Worm (Caenorhabditis elegans): ENCODE data around the gene ZK643.2.
A peak's percentile ranks its signal among the peaks of the same experiment; 100 is the strongest.
"Not testable (repeated sequence)": the region's sequence is repeated elsewhere in the genome, so short reads cannot be mapped to it uniquely, and the experiment has no call there.

Gene ZK643.2

DNA sequence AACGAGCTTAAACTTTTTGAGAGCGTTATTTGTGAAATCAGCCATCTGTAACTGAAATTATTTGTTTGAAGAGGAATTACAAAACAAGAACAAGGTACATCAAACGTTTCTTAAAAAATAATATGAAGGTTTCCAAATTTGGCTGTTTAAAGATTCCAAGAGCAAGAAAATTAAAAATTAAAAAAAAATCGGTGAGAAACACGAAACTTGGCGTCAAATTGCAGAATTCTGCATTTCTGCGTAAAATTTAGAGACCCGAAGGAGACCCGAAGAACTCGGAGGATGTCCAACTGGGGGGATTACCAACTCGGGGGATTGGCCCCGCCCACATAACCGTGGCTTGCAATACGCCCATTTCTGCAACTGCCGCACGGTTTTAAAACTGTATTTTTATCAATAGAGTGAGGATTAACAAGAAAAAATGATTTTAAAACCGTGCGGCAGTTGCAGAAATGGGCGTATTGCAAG lies 49.6 kb downstream of the ZK643.2 start, which contains the start of gene rab-6.1:
Gene rab-6.1 (minus strand): TSS at position 51 of the 468 bp plus-strand sequence.
- TF ChIP-seq ztf-23 (GFP tag; IDR thresholded peaks at IDR 0.05); med-1 (GFP tag; optimal IDR thresholded peaks at IDR 0.05; ENCODE audit: insufficient read depth); T22C8.4 (GFP tag; IDR thresholded peaks at IDR 0.05): not testable (repeated sequence)

DNA sequence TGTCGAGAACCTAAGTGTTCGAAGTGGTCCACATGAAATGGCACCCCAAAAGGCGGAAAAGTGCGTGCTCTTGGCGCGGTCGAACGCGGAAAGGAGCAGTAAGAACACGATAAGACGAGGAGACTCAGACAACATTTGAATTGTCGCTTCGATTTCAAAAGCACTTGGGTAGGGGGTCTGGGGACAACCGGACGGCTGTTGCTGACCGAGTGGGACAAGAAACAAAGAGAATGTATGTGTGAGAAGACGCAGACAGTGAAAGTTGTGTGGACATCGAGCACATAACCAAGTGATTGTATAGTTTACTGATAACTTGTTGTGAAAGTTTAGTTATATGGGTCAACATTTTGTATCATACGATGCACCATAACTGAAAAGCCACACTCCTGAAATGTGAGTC lies 50.8 kb downstream of the ZK643.2 start:
- TF ChIP-seq med-1 (GFP tag; optimal IDR thresholded peaks at IDR 0.05; ENCODE audit: insufficient read depth) (no peak), cog-1 (tag; optimal IDR thresholded peaks at IDR 0.05) (peak; percentile 20), ztf-23 (GFP tag; IDR thresholded peaks at IDR 0.05) (no peak), ztf-29 (GFP tag; IDR thresholded peaks at IDR 0.05) (no peak), ref-1 (GFP tag; conservative IDR thresholded peaks at IDR 0.05) (no peak), T22C8.4 (GFP tag; IDR thresholded peaks at IDR 0.05) (no peak), tab-1 (GFP tag; IDR thresholded peaks at IDR 0.05) (0 out of 2 replicates have a peak, but pooled peaks have one; percentile 7)
